Worm (Caenorhabditis elegans) whole organism, L4 larva: ENCODE results near the gene lsd-1.
"Not testable (repeated sequence)": the region's sequence is repeated elsewhere in the genome, so short reads cannot be mapped to it uniquely, and the experiment has no call there.

Source experiments
- aly-2 ChIP-seq: sonication (generic microtip); optimal IDR thresholded peaks from 2 replicates; lab custom pipeline; 2018; ENCODE audit warnings: missing biosample characterization, missing genetic modification characterization
- ceh-20 ChIP-seq: fragments of 200-800 bp; sonication (Bioruptor generic); IDR thresholded peaks from 2 replicates; pipeline ENCODE4 v1.3.6; 2022; ENCODE audit warnings: missing genetic modification reagents, missing genetic modification characterization, missing compliant biosample characterization
- dmd-8 ChIP-seq: fragments of 200-800 bp; sonication (Bioruptor generic); IDR thresholded peaks from 2 replicates; pipeline ENCODE4 v1.3.6; 2022; ENCODE audit warnings: missing genetic modification characterization, missing compliant biosample characterization
- nhr-11 ChIP-seq: fragments of 150-350 bp; optimal IDR thresholded peaks from 2 replicates; lab custom pipeline; 2014; ENCODE audit warnings: missing biosample characterization, missing genetic modification characterization
- nhr-28 ChIP-seq: fragments of 150-350 bp; optimal IDR thresholded peaks from 2 replicates; lab custom pipeline; 2014; ENCODE audit warnings: missing biosample characterization, missing genetic modification characterization
- nhr-6 ChIP-seq: fragments of 150-350 bp; optimal IDR thresholded peaks from 2 replicates; lab custom pipeline; 2014; ENCODE audit warnings: missing biosample characterization, missing genetic modification characterization
- pha-4 ChIP-seq, 2 experiments: fragments of 150-350 bp in 1 of 2; fragments of 200-800 bp in 1 of 2; sonication (Bioruptor generic) in 1 of 2; IDR thresholded peaks in 1 of 2; optimal IDR thresholded peaks in 1 of 2; 2 replicates each; pipeline versions ENCODE4 v1.3.6 to Lab custom; 2014 to 2022; ENCODE audit warnings: missing genetic modification characterization in 2 of 2, missing genetic modification reagents in 2 of 2, missing biosample characterization in 1 of 2, missing compliant biosample characterization in 1 of 2
- skn-1 ChIP-seq: fragments of 150-350 bp; optimal IDR thresholded peaks from 2 replicates; lab custom pipeline; 2014; ENCODE audit warnings: missing biosample characterization, missing genetic modification characterization
- zag-1 ChIP-seq: fragments of 150-350 bp; optimal IDR thresholded peaks from 2 replicates; lab custom pipeline; 2014; ENCODE audit warnings: missing biosample characterization, missing genetic modification characterization

- TF ChIP-seq aly-2 (tag; lab: Kevin White, UChicago); zag-1 (tag; lab: Kevin White, UChicago); pha-4 (GFP tag; IDR thresholded peaks at IDR 0.05; lab: Robert Waterston, UW); pha-4 (tag; optimal IDR thresholded peaks at IDR 0.05; lab: Kevin White, UChicago); nhr-11; ceh-20 (GFP tag; lab: Robert Waterston, UW); dmd-8 (GFP tag; lab: Robert Waterston, UW); skn-1 (tag; lab: Kevin White, UChicago); nhr-28 (tag; lab: Kevin White, UChicago); nhr-6 (tag; lab: Kevin White, UChicago): not testable (repeated sequence)
These were observed 12.5 kb downstream of the lsd-1 start, which contains the start of gene C49F5.13 for ce11 chrX:11961103-11961502.
